Worm (Caenorhabditis elegans) whole organism, L1 larva: ENCODE measurements around the gene tor-2.

Experiments
- Y116A8C.19 ChIP-seq: sonication (generic microtip); optimal IDR thresholded peaks from 2 replicates; lab custom pipeline; 2016; ENCODE audit warnings: missing compliant biosample characterization, missing genetic modification characterization, borderline replicate concordance
- aha-1 ChIP-seq: fragments of 150-350 bp; optimal IDR thresholded peaks from 2 replicates; lab custom pipeline; 2014; ENCODE audit warnings: missing biosample characterization, missing genetic modification characterization
- alr-1 ChIP-seq: fragments of 200-800 bp; sonication (Bioruptor generic); optimal IDR thresholded peaks from 2 replicates; lab custom pipeline; 2018; ENCODE audit warnings: borderline replicate concordance, mild to moderate bottlenecking, missing genetic modification characterization, missing compliant biosample characterization
- aly-2 ChIP-seq: fragments of 150-350 bp; optimal IDR thresholded peaks from 2 replicates; lab custom pipeline; 2014; ENCODE audit warnings: missing biosample characterization, missing genetic modification characterization
- ama-1 ChIP-seq: fragments of 150-350 bp; optimal IDR thresholded peaks from 2 replicates; lab custom pipeline; 2014
- ceh-63 ChIP-seq: fragments of 200-800 bp; sonication (Bioruptor generic); optimal IDR thresholded peaks from 2 replicates; lab custom pipeline; 2018; ENCODE audit warnings: mild to moderate bottlenecking, missing genetic modification characterization, missing compliant biosample characterization
- ceh-8 ChIP-seq: fragments of 200-800 bp; sonication (Bioruptor generic); optimal IDR thresholded peaks from 2 replicates; lab custom pipeline; 2018; ENCODE audit warnings: mild to moderate bottlenecking, missing genetic modification characterization, moderate library complexity, missing compliant biosample characterization
- ceh-88 ChIP-seq: fragments of 200-800 bp; sonication (Bioruptor generic); IDR thresholded peaks from 2 replicates; pipeline ENCODE4 v1.3.6; 2022; ENCODE audit warnings: missing genetic modification characterization, missing compliant biosample characterization
- ceh-90 ChIP-seq: sonication (generic microtip); optimal IDR thresholded peaks from 2 replicates; lab custom pipeline; 2016; ENCODE audit warnings: missing genetic modification characterization, missing compliant biosample characterization
- dpl-1 ChIP-seq, 3 experiments: fragments of 150-350 bp in 2 of 3; sonication (generic microtip) in 1 of 3; optimal IDR thresholded peaks; 2 replicates each; lab custom pipeline; 2014 to 2017; ENCODE audit warnings: missing biosample characterization in 3 of 3, missing genetic modification characterization in 3 of 3, missing genetic modification reagents in 3 of 3
- dsc-1 ChIP-seq: sonication (generic microtip); optimal IDR thresholded peaks from 2 replicates; lab custom pipeline; 2016; ENCODE audit warnings: mild to moderate bottlenecking, missing genetic modification characterization, missing compliant biosample characterization
- efl-1 ChIP-seq, 4 experiments: fragments of 150-350 bp; optimal IDR thresholded peaks in 3 of 4; peaks in 1 of 4; 1 replicate in 1 of 4; 2 replicates in 3 of 4; lab custom pipeline; 2014; ENCODE audit warnings: missing biosample characterization in 2 of 4, missing genetic modification characterization in 2 of 4, missing genetic modification reagents in 2 of 4
- efl-3 ChIP-seq: fragments of 200-800 bp; sonication (Bioruptor generic); optimal IDR thresholded peaks from 2 replicates; lab custom pipeline; 2018; ENCODE audit warnings: mild to moderate bottlenecking, missing genetic modification characterization, missing compliant biosample characterization
- egl-13 ChIP-seq: sonication (generic microtip); optimal IDR thresholded peaks from 2 replicates; lab custom pipeline; 2016; ENCODE audit warnings: missing genotype, missing genetic modification reagents, missing genetic modification characterization, missing compliant biosample characterization
- egl-27 ChIP-seq, 2 experiments: fragments of 150-350 bp in 1 of 2; sonication (generic microtip); optimal IDR thresholded peaks; 3 replicates each; lab custom pipeline; 2017 to 2018; ENCODE audit warnings: missing biosample characterization in 2 of 2, missing genetic modification characterization in 2 of 2, missing genetic modification reagents in 2 of 2
- elt-2 ChIP-seq: sonication (generic microtip); optimal IDR thresholded peaks from 2 replicates; lab custom pipeline; 2016; ENCODE audit warnings: missing genetic modification characterization, mild to moderate bottlenecking, inconsistent platforms, missing compliant biosample characterization, missing genetic modification reagents
- elt-3 ChIP-seq, 6 experiments: fragments of 150-350 bp in 1 of 6; sonication (generic microtip); optimal IDR thresholded peaks; 2 replicates each; lab custom pipeline; 2017 to 2018; ENCODE audit warnings: missing biosample characterization in 6 of 6, missing genetic modification characterization in 6 of 6, inconsistent platforms in 1 of 6
- ets-5 ChIP-seq: fragments of 200-800 bp; sonication (Bioruptor generic); IDR thresholded peaks from 2 replicates; pipeline ENCODE4 v1.3.6; 2022; ENCODE audit warnings: missing genetic modification characterization, missing compliant biosample characterization
- fkh-10 ChIP-seq: sonication (generic microtip); optimal IDR thresholded peaks from 2 replicates; lab custom pipeline; 2017; ENCODE audit warnings: missing biosample characterization, missing genetic modification reagents, missing genetic modification characterization
- fkh-4 ChIP-seq: sonication (generic microtip); optimal IDR thresholded peaks from 2 replicates; lab custom pipeline; 2016; ENCODE audit warnings: missing compliant biosample characterization, missing genetic modification characterization, borderline replicate concordance
- fkh-8 ChIP-seq: sonication (generic microtip); optimal IDR thresholded peaks from 2 replicates; lab custom pipeline; 2016; ENCODE audit warnings: mild to moderate bottlenecking, missing genetic modification characterization, missing compliant biosample characterization
- hlh-17 ChIP-seq: fragments of 200-800 bp; sonication (Bioruptor generic); optimal IDR thresholded peaks from 2 replicates; lab custom pipeline; 2018; ENCODE audit warnings: missing genetic modification characterization, mild to moderate bottlenecking, missing compliant biosample characterization, moderate library complexity, borderline replicate concordance
- hlh-4 ChIP-seq: sonication (generic microtip); optimal IDR thresholded peaks from 2 replicates; lab custom pipeline; 2016; ENCODE audit warnings: mild to moderate bottlenecking, missing genetic modification characterization, missing compliant biosample characterization
- hpl-2 ChIP-seq: fragments of 150-350 bp; optimal IDR thresholded peaks from 2 replicates; lab custom pipeline; 2014; ENCODE audit warnings: missing biosample characterization, missing genetic modification reagents, missing genetic modification characterization
- irx-1 ChIP-seq: sonication (generic microtip); optimal IDR thresholded peaks from 2 replicates; lab custom pipeline; 2016; ENCODE audit warnings: missing genetic modification characterization, missing compliant biosample characterization
- jun-1 ChIP-seq: fragments of 150-350 bp; optimal IDR thresholded peaks from 2 replicates; lab custom pipeline; 2014; ENCODE audit warnings: missing biosample characterization, missing genetic modification reagents, missing genetic modification characterization
- lin-13 ChIP-seq: fragments of 150-350 bp; optimal IDR thresholded peaks from 2 replicates; lab custom pipeline; 2014; ENCODE audit warnings: missing biosample characterization, missing genetic modification reagents, missing genetic modification characterization
- lin-14 ChIP-seq: fragments of 200-800 bp; sonication (Bioruptor generic); optimal IDR thresholded peaks from 2 replicates; lab custom pipeline; 2018; ENCODE audit warnings: mild to moderate bottlenecking, missing genetic modification characterization, moderate library complexity, missing compliant biosample characterization
- lin-35 ChIP-seq, 2 experiments: fragments of 150-350 bp; optimal IDR thresholded peaks; 2 replicates each; lab custom pipeline; 2014; ENCODE audit warnings: missing biosample characterization in 2 of 2, missing genetic modification characterization in 2 of 2, missing genetic modification reagents in 2 of 2
- lin-39 ChIP-seq: fragments of 150-350 bp; optimal IDR thresholded peaks from 2 replicates; lab custom pipeline; 2014; ENCODE audit warnings: missing biosample characterization, missing genetic modification reagents, missing genetic modification characterization
- mab-9 ChIP-seq: fragments of 200-800 bp; sonication (Bioruptor generic); IDR thresholded peaks from 2 replicates; pipeline ENCODE4 v1.3.6; 2022; ENCODE audit warnings: missing genetic modification reagents, missing genetic modification characterization, missing compliant biosample characterization
- mef-2 ChIP-seq: fragments of 150-350 bp; optimal IDR thresholded peaks from 2 replicates; lab custom pipeline; 2014; ENCODE audit warnings: missing biosample characterization, missing genetic modification characterization
- mep-1 ChIP-seq: fragments of 150-350 bp; optimal IDR thresholded peaks from 2 replicates; lab custom pipeline; 2014; ENCODE audit warnings: missing biosample characterization, missing genetic modification characterization
- nhr-11 ChIP-seq: fragments of 150-350 bp; optimal IDR thresholded peaks from 2 replicates; lab custom pipeline; 2014; ENCODE audit warnings: missing biosample characterization, missing genetic modification characterization
- nhr-47 ChIP-seq: sonication (generic microtip); optimal IDR thresholded peaks from 2 replicates; lab custom pipeline; 2016; ENCODE audit warnings: mild to moderate bottlenecking, missing genetic modification characterization, moderate library complexity, missing compliant biosample characterization
- nhr-77 ChIP-seq: fragments of 150-350 bp; optimal IDR thresholded peaks from 2 replicates; lab custom pipeline; 2014; ENCODE audit warnings: missing biosample characterization, missing genetic modification characterization
- nhr-90 ChIP-seq: sonication (generic microtip); optimal IDR thresholded peaks from 2 replicates; lab custom pipeline; 2016; ENCODE audit warnings: mild to moderate bottlenecking, missing genetic modification characterization, missing compliant biosample characterization; ENCODE audit not compliant: poor library complexity
- pax-3 ChIP-seq: fragments of 200-800 bp; sonication (Bioruptor generic); optimal IDR thresholded peaks from 2 replicates; lab custom pipeline; 2018; ENCODE audit warnings: mild to moderate bottlenecking, missing genetic modification characterization, moderate library complexity, missing compliant biosample characterization
- pqm-1 ChIP-seq: sonication (generic microtip); optimal IDR thresholded peaks from 3 replicates; lab custom pipeline; 2017; ENCODE audit warnings: missing biosample characterization, missing genetic modification characterization
- rnt-1 ChIP-seq: sonication (generic microtip); optimal IDR thresholded peaks from 2 replicates; lab custom pipeline; 2016; ENCODE audit warnings: mild to moderate bottlenecking, missing genetic modification characterization, moderate library complexity, missing compliant biosample characterization
- snu-23 ChIP-seq: sonication (generic microtip); optimal IDR thresholded peaks from 2 replicates; lab custom pipeline; 2016; ENCODE audit warnings: missing genetic modification characterization, missing compliant biosample characterization
- sup-37 ChIP-seq: fragments of 200-800 bp; sonication (Bioruptor generic); optimal IDR thresholded peaks from 2 replicates; lab custom pipeline; 2018; ENCODE audit warnings: mild to moderate bottlenecking, missing genetic modification characterization, missing compliant biosample characterization
- tbx-2 ChIP-seq: sonication (generic microtip); optimal IDR thresholded peaks from 2 replicates; lab custom pipeline; 2016; ENCODE audit warnings: missing genetic modification characterization, missing compliant biosample characterization
- tlp-1 ChIP-seq: fragments of 150-350 bp; optimal IDR thresholded peaks from 2 replicates; lab custom pipeline; 2014; ENCODE audit warnings: missing biosample characterization, missing genetic modification characterization
- unc-130 ChIP-seq: fragments of 150-350 bp; optimal IDR thresholded peaks from 2 replicates; lab custom pipeline; 2017; ENCODE audit warnings: missing biosample characterization, missing genetic modification characterization, inconsistent platforms
- unc-62 ChIP-seq: fragments of 150-350 bp; optimal IDR thresholded peaks from 2 replicates; lab custom pipeline; 2014; ENCODE audit warnings: missing biosample characterization, missing genetic modification reagents, missing genetic modification characterization
- unc-86 ChIP-seq: sonication (generic microtip); optimal IDR thresholded peaks from 2 replicates; lab custom pipeline; 2016; ENCODE audit warnings: missing genetic modification characterization, missing compliant biosample characterization
- vab-15 ChIP-seq: sonication (generic microtip); optimal IDR thresholded peaks from 2 replicates; lab custom pipeline; 2017; ENCODE audit warnings: missing genotype, mild to moderate bottlenecking, missing genetic modification characterization, missing compliant biosample characterization
- xbp-1 ChIP-seq: sonication (generic microtip); optimal IDR thresholded peaks from 2 replicates; lab custom pipeline; 2016; ENCODE audit warnings: missing genetic modification characterization, missing compliant biosample characterization
- ztf-4 ChIP-seq: fragments of 150-350 bp; optimal IDR thresholded peaks from 2 replicates; lab custom pipeline; 2014; ENCODE audit warnings: missing biosample characterization, missing genetic modification characterization

tor-2 gene

ce11 chrIV:14032620-14033501 is 48.9 kb upstream of the tor-2 start:
- TF ChIP-seq nhr-47 (tag; lab: Kevin White, UChicago) (peak; percentile 92), pax-3 (tag; lab: Kevin White, UChicago) (peak; percentile 78), tlp-1 (tag; lab: Kevin White, UChicago) (no peak), hlh-4 (tag; lab: Kevin White, UChicago) (no peak), hlh-17 (GFP tag; lab: Kevin White, UChicago) (no peak), mef-2 (no peak), xbp-1 (peak; percentile 75), nhr-77 (tag; lab: Kevin White, UChicago) (no peak), dpl-1 (GFP tag; optimal IDR thresholded peaks at IDR 0.05; lab: Kevin White, UChicago) (peak; percentile 19 to 58 (median 50)), efl-3 (GFP tag; lab: Kevin White, UChicago) (no peak), alr-1 (tag; lab: Kevin White, UChicago) (no peak), vab-15 (no peak), nhr-11 (peak; percentile 44), lin-13 (GFP tag; lab: Kevin White, UChicago) (peak; percentile 86), lin-39 (tag; lab: Kevin White, UChicago) (no peak), unc-86 (tag; lab: Kevin White, UChicago) (peak; percentile 97), unc-130 (tag; lab: Kevin White, UChicago) (no peak), mep-1 (tag; lab: Kevin White, UChicago) (peak; percentile 65), nhr-90 (tag; lab: Kevin White, UChicago) (peak; percentile 69), ztf-4 (tag; lab: Kevin White, UChicago) (peak; percentile 53), hpl-2 (GFP tag; lab: Kevin White, UChicago) (no peak), irx-1 (tag; lab: Kevin White, UChicago) (peak; percentile 8), ceh-8 (GFP tag; lab: Kevin White, UChicago) (no peak), ceh-63 (GFP tag; lab: Kevin White, UChicago) (peak; percentile 39), efl-1 (optimal IDR thresholded peaks at IDR 0.05; lab: Kevin White, UChicago) (peak; percentile 72 to 83), efl-1 (GFP tag; optimal IDR thresholded peaks at IDR 0.05 in 1 of 2; lab: Kevin White, UChicago) (peak; percentile 51 to 94), mab-9 (GFP tag; lab: Robert Waterston, UW) (peak; percentile 84), lin-35 (GFP tag; optimal IDR thresholded peaks at IDR 0.05; lab: Kevin White, UChicago) (peak; percentile 32 to 63), elt-2 (peak; percentile 49), elt-3 (tag; optimal IDR thresholded peaks at IDR 0.05; lab: Kevin White, UChicago) (no peak), ceh-88 (GFP tag; lab: Robert Waterston, UW) (peak; percentile 85), pqm-1 (tag; lab: Kevin White, UChicago) (no peak), fkh-8 (tag; lab: Kevin White, UChicago) (peak; percentile 73), jun-1 (tag; lab: Kevin White, UChicago) (peak; percentile 60), ets-5 (GFP tag; lab: Robert Waterston, UW) (no peak), ama-1 (peak; percentile 33), lin-14 (GFP tag; lab: Kevin White, UChicago) (peak; percentile 66), egl-13 (peak; percentile 91), rnt-1 (tag; lab: Kevin White, UChicago) (peak; percentile 75), snu-23 (GFP tag; lab: Kevin White, UChicago) (peak; percentile 85), dsc-1 (tag; lab: Kevin White, UChicago) (peak; percentile 75), Y116A8C.19 (tag; lab: Kevin White, UChicago) (no peak), tbx-2 (peak; percentile 85), fkh-10 (GFP tag; lab: Kevin White, UChicago) (peak; percentile 73), fkh-4 (tag; lab: Kevin White, UChicago) (peak; percentile 64), ceh-90 (tag; lab: Kevin White, UChicago) (no peak), egl-27 (tag; optimal IDR thresholded peaks at IDR 0.05; lab: Kevin White, UChicago) (peak in 1 of 2 experiments; percentile 61), aha-1 (tag; lab: Kevin White, UChicago) (peak; percentile 66), aly-2 (no peak), sup-37 (GFP tag; lab: Kevin White, UChicago) (no peak), unc-62 (GFP tag; lab: Kevin White, UChicago) (no peak)
